Worm (Caenorhabditis elegans) whole organism, young adult: ENCODE data around the gene F53A2.11.

Experiments
- F39B2.1 ChIP-seq: fragments of 200-800 bp; sonication (Bioruptor generic); IDR thresholded peaks from 2 replicates; pipeline ENCODE4 v1.3.6; 2022; ENCODE audit warnings: missing genetic modification reagents, missing genetic modification characterization, missing compliant biosample characterization
- F49E8.2 ChIP-seq: sonication (generic microtip); optimal IDR thresholded peaks from 3 replicates; lab custom pipeline; 2017; ENCODE audit warnings: missing genetic modification characterization, mild to moderate bottlenecking, missing compliant biosample characterization, antibody characterized with exemption, moderate library complexity; ENCODE audit not compliant: insufficient read depth
- F57C9.4 ChIP-seq: sonication (generic microtip); optimal IDR thresholded peaks from 2 replicates; lab custom pipeline; 2017; ENCODE audit warnings: mild to moderate bottlenecking, missing genetic modification characterization, missing compliant biosample characterization
- K11D2.4 ChIP-seq: fragments of 200-800 bp; sonication (Bioruptor generic); IDR thresholded peaks from 2 replicates; pipeline ENCODE4 v1.3.6; 2022; ENCODE audit warnings: missing genetic modification reagents, missing genetic modification characterization, missing compliant biosample characterization
- Y53F4B.3 ChIP-seq: fragments of 200-800 bp; sonication (Bioruptor generic); IDR thresholded peaks from 2 replicates; pipeline ENCODE4 v1.3.6; 2022; ENCODE audit warnings: missing genetic modification reagents, missing genetic modification characterization, missing compliant biosample characterization
- atf-7 ChIP-seq: sonication (generic microtip); optimal IDR thresholded peaks from 2 replicates; lab custom pipeline; 2017; ENCODE audit warnings: mild to moderate bottlenecking, missing genetic modification characterization, missing compliant biosample characterization
- attf-3 ChIP-seq: fragments of 200-800 bp; sonication (Bioruptor generic); conservative IDR thresholded peaks from 2 replicates; pipeline ENCODE4 v1.3.6; 2022; ENCODE audit warnings: missing genetic modification reagents, missing genetic modification characterization, missing compliant biosample characterization
- attf-6 ChIP-seq: fragments of 200-800 bp; sonication (Bioruptor generic); IDR thresholded peaks from 2 replicates; pipeline ENCODE4 v1.3.6; 2022; ENCODE audit warnings: missing genetic modification reagents, missing genetic modification characterization, missing compliant biosample characterization
- cebp-2 ChIP-seq: fragments of 200-800 bp; sonication (Bioruptor generic); IDR thresholded peaks from 2 replicates; pipeline ENCODE4 v1.3.6; 2022; ENCODE audit warnings: missing genetic modification characterization, missing compliant biosample characterization
- chd-7 ChIP-seq: sonication (generic microtip); optimal IDR thresholded peaks from 2 replicates; lab custom pipeline; 2016; ENCODE audit warnings: mild to moderate bottlenecking, missing genetic modification characterization, moderate library complexity, missing compliant biosample characterization
- die-1 ChIP-seq: sonication (generic microtip); optimal IDR thresholded peaks from 2 replicates; lab custom pipeline; 2016; ENCODE audit warnings: missing genotype, mild to moderate bottlenecking, missing genetic modification characterization, missing compliant biosample characterization
- dpff-1 ChIP-seq: sonication (generic microtip); optimal IDR thresholded peaks from 2 replicates; lab custom pipeline; 2017; ENCODE audit warnings: mild to moderate bottlenecking, missing genetic modification characterization, missing compliant biosample characterization
- dpl-1 ChIP-seq: fragments of 150-350 bp; optimal IDR thresholded peaks from 2 replicates; lab custom pipeline; 2014; ENCODE audit warnings: missing biosample characterization, missing genetic modification reagents, missing genetic modification characterization
- efl-1 ChIP-seq: fragments of 150-350 bp; optimal IDR thresholded peaks from 2 replicates; lab custom pipeline; 2014; ENCODE audit warnings: missing biosample characterization, missing genetic modification reagents, missing genetic modification characterization
- egrh-3 ChIP-seq: fragments of 200-800 bp; sonication (Bioruptor generic); IDR thresholded peaks from 2 replicates; pipeline ENCODE4 v1.3.6; 2022; ENCODE audit warnings: missing genetic modification reagents, missing genetic modification characterization, missing compliant biosample characterization
- hlh-12 ChIP-seq: sonication (generic microtip); optimal IDR thresholded peaks from 2 replicates; lab custom pipeline; 2016; ENCODE audit warnings: missing genetic modification characterization, missing compliant biosample characterization
- hlh-26 ChIP-seq: fragments of 200-800 bp; sonication (Bioruptor generic); conservative IDR thresholded peaks from 2 replicates; pipeline ENCODE4 v1.3.6; 2022; ENCODE audit warnings: missing genetic modification reagents, missing genetic modification characterization, missing compliant biosample characterization
- hmg-1.2 ChIP-seq: fragments of 200-800 bp; sonication (Bioruptor generic); IDR thresholded peaks from 2 replicates; pipeline ENCODE4 v1.3.6; 2022; ENCODE audit warnings: missing genetic modification reagents, missing genetic modification characterization, missing compliant biosample characterization
- hrde-1 ChIP-seq: sonication (generic microtip); optimal IDR thresholded peaks from 2 replicates; lab custom pipeline; 2016; ENCODE audit warnings: missing genetic modification characterization, mild to moderate bottlenecking, missing compliant biosample characterization, moderate library complexity, missing genotype, missing genetic modification reagents, borderline replicate concordance
- lin-26 ChIP-seq: fragments of 200-800 bp; sonication (Bioruptor generic); IDR thresholded peaks from 2 replicates; pipeline ENCODE4 v1.3.6; 2022; ENCODE audit warnings: missing genetic modification reagents, missing genetic modification characterization, missing compliant biosample characterization
- lin-35 ChIP-seq, 3 experiments: fragments of 150-350 bp in 2 of 3; sonication (generic microtip) in 1 of 3; optimal IDR thresholded peaks; 2 replicates each; lab custom pipeline; 2014 to 2018; ENCODE audit warnings: missing biosample characterization in 3 of 3, missing genetic modification characterization in 3 of 3, missing genetic modification reagents in 3 of 3
- lin-40 ChIP-seq: sonication (generic microtip); optimal IDR thresholded peaks from 2 replicates; lab custom pipeline; 2016; ENCODE audit warnings: missing genetic modification characterization, mild to moderate bottlenecking, missing compliant biosample characterization, missing genotype, missing genetic modification reagents
- lsy-27 ChIP-seq: sonication (generic microtip); optimal IDR thresholded peaks from 2 replicates; lab custom pipeline; 2017; ENCODE audit warnings: missing genetic modification characterization, mild to moderate bottlenecking, missing compliant biosample characterization, antibody characterized with exemption, missing genotype, borderline replicate concordance; ENCODE audit not compliant: insufficient read depth
- madf-3 ChIP-seq: fragments of 200-800 bp; sonication (Bioruptor generic); IDR thresholded peaks from 2 replicates; pipeline ENCODE4 v1.3.6; 2022; ENCODE audit warnings: missing genetic modification reagents, missing genetic modification characterization, missing compliant biosample characterization
- mcd-1 ChIP-seq: fragments of 200-800 bp; sonication (Bioruptor generic); IDR thresholded peaks from 2 replicates; pipeline ENCODE4 v1.3.6; 2022; ENCODE audit warnings: missing genetic modification reagents, missing genetic modification characterization, missing compliant biosample characterization
- mel-28 ChIP-seq: sonication (generic microtip); optimal IDR thresholded peaks from 2 replicates; lab custom pipeline; 2016; ENCODE audit warnings: borderline replicate concordance, mild to moderate bottlenecking, missing genetic modification characterization, missing compliant biosample characterization
- mes-4 ChIP-seq: sonication (generic microtip); optimal IDR thresholded peaks from 2 replicates; lab custom pipeline; 2016; ENCODE audit warnings: missing genotype, missing genetic modification characterization, missing compliant biosample characterization
- nfya-1 ChIP-seq: sonication (generic microtip); optimal IDR thresholded peaks from 2 replicates; lab custom pipeline; 2017; ENCODE audit warnings: antibody characterized with exemption, missing compliant biosample characterization, missing genetic modification characterization, borderline replicate concordance; ENCODE audit not compliant: insufficient read depth
- nhr-90 ChIP-seq: sonication (generic microtip); optimal IDR thresholded peaks from 2 replicates; lab custom pipeline; 2016; ENCODE audit warnings: missing genotype, mild to moderate bottlenecking, missing genetic modification characterization, missing compliant biosample characterization
- pbrm-1 ChIP-seq: fragments of 200-800 bp; sonication (Bioruptor generic); IDR thresholded peaks from 2 replicates; pipeline ENCODE4 v1.3.6; 2022; ENCODE audit warnings: missing genetic modification reagents, missing genetic modification characterization, missing compliant biosample characterization
- repo-1 ChIP-seq: sonication (generic microtip); optimal IDR thresholded peaks from 2 replicates; lab custom pipeline; 2017; ENCODE audit warnings: mild to moderate bottlenecking, missing genetic modification characterization, missing compliant biosample characterization
- tlf-1 ChIP-seq: fragments of 200-800 bp; sonication (Bioruptor generic); optimal IDR thresholded peaks from 2 replicates; lab custom pipeline; 2018; ENCODE audit warnings: mild to moderate bottlenecking, missing genetic modification characterization, missing compliant biosample characterization
- ztf-6 ChIP-seq: fragments of 200-800 bp; sonication (Bioruptor generic); IDR thresholded peaks from 2 replicates; pipeline ENCODE4 v1.3.6; 2022; ENCODE audit warnings: missing genetic modification reagents, missing genetic modification characterization, missing compliant biosample characterization

Gene F53A2.11

DNA sequence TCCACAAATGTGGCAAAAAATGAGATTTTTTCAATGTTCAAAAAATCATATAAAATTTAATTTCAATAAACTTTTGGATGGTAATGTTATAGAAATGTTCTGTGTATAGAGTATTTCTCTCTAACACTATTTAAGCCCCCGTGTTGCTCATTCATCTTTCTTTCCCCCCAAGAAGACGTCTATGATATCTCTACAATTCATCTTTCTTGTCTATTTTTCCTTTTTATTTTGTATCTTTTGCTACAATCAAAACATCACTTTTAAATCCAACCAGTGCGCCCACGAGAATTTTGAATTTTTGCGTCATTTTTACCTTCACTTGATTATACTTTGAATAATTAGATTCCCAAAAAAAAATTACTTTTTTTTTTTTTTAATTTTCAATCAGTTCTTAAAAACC lies 49.7 kb downstream of the F53A2.11 start:
- TF ChIP-seq mel-28 (no peak), efl-1 (GFP tag; lab: Kevin White, UChicago) (no peak), hlh-12 (no peak), hrde-1 (tag; lab: Kevin White, UChicago) (no peak), lsy-27 (tag; lab: Kevin White, UChicago) (no peak), tlf-1 (GFP tag; lab: Kevin White, UChicago) (no peak), madf-3 (GFP tag; lab: Robert Waterston, UW) (no peak), F49E8.2 (tag; lab: Kevin White, UChicago) (no peak), hmg-1.2 (no peak), dpff-1 (tag; lab: Kevin White, UChicago) (no peak), mes-4 (tag; lab: Kevin White, UChicago) (no peak), dpl-1 (no peak), lin-26 (GFP tag; lab: Robert Waterston, UW) (no peak), lin-35 (GFP tag; optimal IDR thresholded peaks at IDR 0.05; lab: Kevin White, UChicago) (no peak), F57C9.4 (tag; lab: Kevin White, UChicago) (no peak), attf-6 (GFP tag; lab: Robert Waterston, UW) (no peak), chd-7 (no peak)

DNA sequence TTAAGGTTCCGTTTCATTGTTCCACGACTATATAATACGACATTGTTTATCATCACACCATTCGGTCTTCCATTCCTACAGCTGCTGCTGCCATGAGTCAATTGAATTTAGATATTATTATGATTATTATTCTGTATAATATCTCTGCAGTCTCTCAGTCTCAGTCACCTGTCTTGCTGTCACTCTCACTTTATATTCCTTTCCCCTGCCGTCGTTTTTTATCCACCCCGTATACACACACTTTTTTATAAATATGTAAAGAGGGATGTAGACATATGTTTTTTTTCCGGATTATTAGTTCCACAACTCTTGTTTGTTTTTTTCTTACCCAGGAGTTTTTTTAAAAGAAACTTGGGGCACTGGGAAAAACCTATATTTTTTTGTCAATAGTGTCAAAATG lies 50.3 kb downstream of the F53A2.11 start:
- TF ChIP-seq repo-1 (tag; lab: Kevin White, UChicago) (no peak), pbrm-1 (GFP tag; lab: Robert Waterston, UW) (no peak), die-1 (tag; lab: Kevin White, UChicago) (no peak), mcd-1 (GFP tag; lab: Robert Waterston, UW) (no peak), hlh-26 (GFP tag; lab: Robert Waterston, UW) (no peak), F39B2.1 (GFP tag; lab: Robert Waterston, UW) (no peak), attf-3 (GFP tag; lab: Robert Waterston, UW) (no peak), nhr-90 (tag; lab: Kevin White, UChicago) (no peak), egrh-3 (GFP tag; lab: Robert Waterston, UW) (no peak), ztf-6 (GFP tag; lab: Robert Waterston, UW) (no peak), nfya-1 (tag; lab: Kevin White, UChicago) (no peak), atf-7 (tag; lab: Kevin White, UChicago) (no peak), F57C9.4 (tag; lab: Kevin White, UChicago) (no peak), K11D2.4 (GFP tag; lab: Robert Waterston, UW) (no peak), cebp-2 (GFP tag; lab: Robert Waterston, UW) (no peak)

DNA sequence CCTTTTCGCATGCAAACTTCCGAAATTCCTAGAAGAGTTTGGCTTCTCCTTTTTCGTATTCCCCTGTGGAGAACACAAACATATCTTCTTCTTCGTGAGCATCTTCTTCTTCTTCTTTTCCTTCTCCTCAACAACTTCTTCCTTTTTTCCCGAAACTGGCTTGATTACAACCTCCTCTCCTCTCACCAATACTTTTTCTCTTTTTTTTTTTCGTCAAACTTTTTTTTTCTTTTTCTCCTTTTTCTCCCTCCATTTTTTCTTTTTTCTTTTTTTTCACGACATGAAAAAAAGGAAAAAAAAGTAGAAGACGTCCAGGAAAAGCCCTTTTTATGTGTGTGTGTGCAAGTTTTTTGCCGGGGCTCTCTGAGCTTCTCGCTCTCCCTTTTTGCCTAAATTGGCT lies 51.6 kb downstream of the F53A2.11 start:
- TF ChIP-seq Y53F4B.3 (GFP tag; lab: Robert Waterston, UW) (no peak), lin-40 (tag; lab: Kevin White, UChicago) (peak; percentile 14)
- TF ChIP-seq, all 124 proteins: peak for 1
